Worm (Caenorhabditis elegans) whole organism, late embryonic: ENCODE data around the gene prp-3.

Experiments used
- C08G9.2 ChIP-seq: sonication (generic microtip); optimal IDR thresholded peaks from 2 replicates; lab custom pipeline; 2016; ENCODE audit warnings: mild to moderate bottlenecking, missing genetic modification characterization, moderate library complexity, missing compliant biosample characterization
- C38D4.7 ChIP-seq: fragments of 200-800 bp; sonication (Bioruptor generic); optimal IDR thresholded peaks from 2 replicates; lab custom pipeline; 2018; ENCODE audit warnings: mild to moderate bottlenecking, missing genetic modification characterization, moderate library complexity, missing compliant biosample characterization
- K09A11.1 ChIP-seq: sonication (generic microtip); optimal IDR thresholded peaks from 2 replicates; lab custom pipeline; 2017; ENCODE audit warnings: antibody characterized with exemption, mild to moderate bottlenecking, missing genetic modification characterization, missing compliant biosample characterization; ENCODE audit not compliant: insufficient read depth
- T23F11.4 ChIP-seq: fragments of 200-800 bp; sonication (Bioruptor generic); optimal IDR thresholded peaks from 2 replicates; lab custom pipeline; 2018; ENCODE audit warnings: mild to moderate bottlenecking, missing genetic modification characterization, missing compliant biosample characterization
- ama-1 ChIP-seq: fragments of 150-350 bp; optimal IDR thresholded peaks from 2 replicates; lab custom pipeline; 2014
- ceh-14 ChIP-seq: sonication (generic microtip); optimal IDR thresholded peaks from 2 replicates; lab custom pipeline; 2016; ENCODE audit warnings: missing genotype, missing genetic modification characterization, missing compliant biosample characterization
- ceh-19 ChIP-seq: fragments of 200-800 bp; sonication (Bioruptor generic); optimal IDR thresholded peaks from 2 replicates; lab custom pipeline; 2018; ENCODE audit warnings: mild to moderate bottlenecking, missing genetic modification characterization, missing compliant biosample characterization
- ceh-24 ChIP-seq: sonication (generic microtip); optimal IDR thresholded peaks from 2 replicates; lab custom pipeline; 2016; ENCODE audit warnings: mild to moderate bottlenecking, missing genetic modification characterization, missing compliant biosample characterization
- ceh-45 ChIP-seq: fragments of 200-800 bp; sonication (Bioruptor generic); IDR thresholded peaks from 2 replicates; pipeline ENCODE4 v1.3.6; 2022; ENCODE audit warnings: missing genetic modification reagents, missing genetic modification characterization, missing compliant biosample characterization
- ceh-6 ChIP-seq: fragments of 200-800 bp; sonication (Bioruptor generic); optimal IDR thresholded peaks from 2 replicates; lab custom pipeline; 2018; ENCODE audit warnings: mild to moderate bottlenecking, missing genetic modification characterization, missing compliant biosample characterization
- ceh-9 ChIP-seq: sonication (generic microtip); optimal IDR thresholded peaks from 2 replicates; lab custom pipeline; 2016; ENCODE audit warnings: mild to moderate bottlenecking, missing genetic modification characterization, inconsistent platforms, missing compliant biosample characterization
- che-1 ChIP-seq: sonication (generic microtip); optimal IDR thresholded peaks from 2 replicates; lab custom pipeline; 2016; ENCODE audit warnings: mild to moderate bottlenecking, missing genetic modification characterization, missing compliant biosample characterization
- dmd-4 ChIP-seq: sonication (generic microtip); optimal IDR thresholded peaks from 2 replicates; lab custom pipeline; 2016; ENCODE audit warnings: borderline replicate concordance, missing genetic modification characterization, missing compliant biosample characterization
- elt-2 ChIP-seq: sonication (generic microtip); optimal IDR thresholded peaks from 2 replicates; lab custom pipeline; 2016; ENCODE audit warnings: missing genetic modification reagents, missing genetic modification characterization, missing compliant biosample characterization
- ets-4 ChIP-seq: sonication (generic microtip); optimal IDR thresholded peaks from 2 replicates; lab custom pipeline; 2016; ENCODE audit warnings: missing genetic modification characterization, missing compliant biosample characterization
- eyg-1 ChIP-seq: sonication (generic microtip); optimal IDR thresholded peaks from 2 replicates; lab custom pipeline; 2016; ENCODE audit warnings: missing genotype, missing genetic modification characterization, missing compliant biosample characterization
- hlh-13 ChIP-seq: fragments of 200-800 bp; sonication (Bioruptor generic); optimal IDR thresholded peaks from 2 replicates; lab custom pipeline; 2018; ENCODE audit warnings: mild to moderate bottlenecking, missing genetic modification characterization, missing compliant biosample characterization
- hlh-30 ChIP-seq: sonication (generic microtip); optimal IDR thresholded peaks from 2 replicates; lab custom pipeline; 2017; ENCODE audit warnings: antibody characterized with exemption, missing genetic modification characterization, missing compliant biosample characterization; ENCODE audit not compliant: insufficient read depth
- hlh-6 ChIP-seq: sonication (generic microtip); optimal IDR thresholded peaks from 2 replicates; lab custom pipeline; 2016; ENCODE audit warnings: missing genotype, missing genetic modification characterization, missing compliant biosample characterization
- lin-11 ChIP-seq: fragments of 200-800 bp; sonication (Bioruptor generic); optimal IDR thresholded peaks from 2 replicates; lab custom pipeline; 2018; ENCODE audit warnings: mild to moderate bottlenecking, missing genetic modification characterization, missing compliant biosample characterization
- mec-3 ChIP-seq: sonication (generic microtip); optimal IDR thresholded peaks from 2 replicates; lab custom pipeline; 2016; ENCODE audit warnings: borderline replicate concordance, missing genetic modification characterization, missing compliant biosample characterization
- nfya-1 ChIP-seq: sonication (generic microtip); optimal IDR thresholded peaks from 2 replicates; lab custom pipeline; 2017; ENCODE audit warnings: missing genetic modification characterization, mild to moderate bottlenecking, missing compliant biosample characterization, antibody characterized with exemption, moderate library complexity
- nhr-232 ChIP-seq: sonication (generic microtip); optimal IDR thresholded peaks from 2 replicates; lab custom pipeline; 2016; ENCODE audit warnings: missing genetic modification characterization, missing compliant biosample characterization
- npax-4 ChIP-seq: sonication (generic microtip); optimal IDR thresholded peaks from 2 replicates; lab custom pipeline; 2016; ENCODE audit warnings: missing genetic modification characterization, missing compliant biosample characterization
- pag-3 ChIP-seq: sonication (generic microtip); optimal IDR thresholded peaks from 2 replicates; lab custom pipeline; 2016; ENCODE audit warnings: missing compliant biosample characterization, missing genetic modification characterization, borderline replicate concordance
- pat-9 ChIP-seq: fragments of 200-800 bp; sonication (Bioruptor generic); optimal IDR thresholded peaks from 2 replicates; lab custom pipeline; 2018; ENCODE audit warnings: mild to moderate bottlenecking, missing genetic modification characterization, moderate library complexity, missing compliant biosample characterization
- pax-1 ChIP-seq: fragments of 150-350 bp; optimal IDR thresholded peaks from 2 replicates; lab custom pipeline; 2014; ENCODE audit warnings: missing biosample characterization, missing genetic modification characterization
- pros-1 ChIP-seq: fragments of 150-350 bp; optimal IDR thresholded peaks from 2 replicates; lab custom pipeline; 2014; ENCODE audit warnings: missing biosample characterization, missing genetic modification reagents, missing genetic modification characterization
- ref-2 ChIP-seq: sonication (generic microtip); optimal IDR thresholded peaks from 2 replicates; lab custom pipeline; 2016; ENCODE audit warnings: missing genetic modification characterization, missing compliant biosample characterization
- rnt-1 ChIP-seq: sonication (generic microtip); optimal IDR thresholded peaks from 2 replicates; lab custom pipeline; 2016; ENCODE audit warnings: missing genetic modification characterization, missing compliant biosample characterization
- tbx-2 ChIP-seq: sonication (generic microtip); optimal IDR thresholded peaks from 2 replicates; lab custom pipeline; 2016; ENCODE audit warnings: missing genetic modification characterization, missing compliant biosample characterization
- ttx-3 ChIP-seq: sonication (generic microtip); optimal IDR thresholded peaks from 2 replicates; lab custom pipeline; 2016; ENCODE audit warnings: missing genetic modification reagents, missing genetic modification characterization, missing compliant biosample characterization
- unc-42 ChIP-seq: sonication (generic microtip); optimal IDR thresholded peaks from 2 replicates; lab custom pipeline; 2016; ENCODE audit warnings: missing genotype, missing genetic modification characterization, missing compliant biosample characterization
- unc-55 ChIP-seq: sonication (generic microtip); optimal IDR thresholded peaks from 2 replicates; lab custom pipeline; 2017; ENCODE audit warnings: missing biosample characterization, missing genetic modification reagents, missing genetic modification characterization

The prp-3 gene

ce11 chrIII:10383804-10384203 lies 44.0 kb downstream of the prp-3 start:
- TF ChIP-seq ttx-3 (tag; lab: Kevin White, UChicago), result no peak

- no peak for TF ChIP-seq pax-1 (tag; lab: Kevin White, UChicago)
- TF ChIP-seq ets-4 (tag; lab: Kevin White, UChicago), result no peak
- TF ChIP-seq mec-3 (tag; lab: Kevin White, UChicago), result no peak
- TF ChIP-seq hlh-6 (tag; lab: Kevin White, UChicago), result no peak
- no peak for TF ChIP-seq lin-11 (tag; lab: Kevin White, UChicago)
- no peak for TF ChIP-seq npax-4 (tag; lab: Kevin White, UChicago)
- TF ChIP-seq ama-1 (lab: Kevin White, UChicago), result no peak
These were observed 46.3 kb downstream of the prp-3 start, which contains the start of gene C38H2.2 for ce11 chrIII:10381473-10381872. Gene C38H2.2 (plus strand): TSS chrIII:10381773.

ce11 chrIII:10380640-10381039 lies 47.1 kb downstream of the prp-3 start:
- TF ChIP-seq C38D4.7 (GFP tag; lab: Kevin White, UChicago), result peak; percentile 5
- no peak for TF ChIP-seq unc-42
- peak; percentile 34 for TF ChIP-seq nfya-1
- TF ChIP-seq tbx-2 (tag; lab: Kevin White, UChicago), result peak; percentile 0

- TF ChIP-seq pat-9 (tag; lab: Kevin White, UChicago) (no peak), ceh-24 (tag; lab: Kevin White, UChicago) (no peak), C38D4.7 (GFP tag; lab: Kevin White, UChicago) (no peak), pros-1 (no peak), dmd-4 (tag; lab: Kevin White, UChicago) (no peak), rnt-1 (tag; lab: Kevin White, UChicago) (no peak), T23F11.4 (GFP tag; lab: Kevin White, UChicago) (no peak), ref-2 (tag; lab: Kevin White, UChicago) (no peak), ceh-45 (GFP tag; lab: Robert Waterston, UW) (no peak), ceh-19 (GFP tag; lab: Kevin White, UChicago) (no peak), hlh-30 (no peak), ceh-6 (no peak), ceh-9 (tag; lab: Kevin White, UChicago) (no peak), hlh-13 (no peak), ceh-14 (tag; lab: Kevin White, UChicago) (no peak), pag-3 (tag; lab: Kevin White, UChicago) (no peak), K09A11.1 (tag; lab: Kevin White, UChicago) (no peak)
These were observed 48.1 kb downstream of the prp-3 start for ce11 chrIII:10379632-10380031.

ce11 chrIII:10378899-10379298 lies 48.9 kb downstream of the prp-3 start:
- TF ChIP-seq npax-4 (tag; lab: Kevin White, UChicago), result no peak
- TF ChIP-seq C08G9.2 (tag; lab: Kevin White, UChicago), result no peak
- TF ChIP-seq nhr-232 (tag; lab: Kevin White, UChicago), result no peak
- peak; percentile 38 for TF ChIP-seq elt-2 (tag; lab: Kevin White, UChicago)
- TF ChIP-seq che-1, result no peak
- no peak for TF ChIP-seq unc-55 (GFP tag; lab: Kevin White, UChicago)

- TF ChIP-seq ref-2 (tag; lab: Kevin White, UChicago) (no peak), elt-2 (tag; lab: Kevin White, UChicago) (peak; percentile 70), eyg-1 (tag; lab: Kevin White, UChicago) (no peak)
- TF ChIP-seq, all 69 proteins: peak for 1
These were observed 51.7 kb downstream of the prp-3 start for ce11 chrIII:10376041-10376440.
